Worm (Caenorhabditis elegans) whole organism, L4 larva: ENCODE results near the gene klp-13.

ENCODE experiments used
- D1046.2 ChIP-seq: fragments of 200-800 bp; sonication (Bioruptor generic); IDR thresholded peaks from 2 replicates; pipeline ENCODE4 v1.3.6; 2022; ENCODE audit warnings: missing genetic modification characterization, missing compliant biosample characterization
- F10B5.3 ChIP-seq: sonication (generic microtip); optimal IDR thresholded peaks from 2 replicates; lab custom pipeline; 2016; ENCODE audit warnings: mild to moderate bottlenecking, missing genetic modification characterization, missing compliant biosample characterization
- F26F4.8 ChIP-seq: fragments of 200-800 bp; sonication (Bioruptor generic); conservative IDR thresholded peaks from 2 replicates; pipeline ENCODE4 v1.3.6; 2022; ENCODE audit warnings: missing genetic modification characterization, missing compliant biosample characterization
- F37D6.2 ChIP-seq: sonication (generic microtip); optimal IDR thresholded peaks from 2 replicates; lab custom pipeline; 2016; ENCODE audit warnings: mild to moderate bottlenecking, missing genetic modification characterization, missing compliant biosample characterization
- R02D3.7 ChIP-seq: fragments of 150-350 bp; sonication (generic microtip); optimal IDR thresholded peaks from 3 replicates; lab custom pipeline; 2014; ENCODE audit warnings: missing biosample characterization, missing genetic modification characterization
- T26A8.4 ChIP-seq: fragments of 200-800 bp; sonication (Bioruptor generic); IDR thresholded peaks from 2 replicates; pipeline ENCODE4 v1.3.6; 2022; ENCODE audit warnings: missing genetic modification characterization, missing compliant biosample characterization
- aha-1 ChIP-seq: fragments of 150-350 bp; peaks from one replicate; lab custom pipeline; 2014; ENCODE audit warnings: missing biosample characterization, missing genetic modification characterization
- ceh-20 ChIP-seq: fragments of 200-800 bp; sonication (Bioruptor generic); IDR thresholded peaks from 2 replicates; pipeline ENCODE4 v1.3.6; 2022; ENCODE audit warnings: missing genetic modification reagents, missing genetic modification characterization, missing compliant biosample characterization
- ceh-44 ChIP-seq: fragments of 200-800 bp; sonication (Bioruptor generic); IDR thresholded peaks from 2 replicates; pipeline ENCODE4 v1.3.6; 2022; ENCODE audit warnings: missing genetic modification reagents, missing genetic modification characterization, missing compliant biosample characterization
- cey-2 ChIP-seq: sonication (generic microtip); optimal IDR thresholded peaks from 3 replicates; lab custom pipeline; 2017; ENCODE audit warnings: missing genetic modification characterization, mild to moderate bottlenecking, missing compliant biosample characterization, antibody characterized with exemption, borderline replicate concordance; ENCODE audit not compliant: insufficient read depth
- daf-16 ChIP-seq, 3 experiments: sonication (generic microtip); optimal IDR thresholded peaks; 2 replicates each; lab custom pipeline; 2016 to 2017; ENCODE audit warnings: missing genetic modification characterization in 3 of 3, missing genetic modification reagents in 3 of 3, mild to moderate bottlenecking in 2 of 3, missing compliant biosample characterization in 2 of 3, missing biosample characterization in 1 of 3, moderate library complexity in 1 of 3
- dmd-6 ChIP-seq: fragments of 200-800 bp; sonication (Bioruptor generic); IDR thresholded peaks from 2 replicates; pipeline ENCODE4 v1.3.6; 2022; ENCODE audit warnings: missing genetic modification reagents, missing genetic modification characterization, missing compliant biosample characterization
- dmd-8 ChIP-seq: fragments of 200-800 bp; sonication (Bioruptor generic); IDR thresholded peaks from 2 replicates; pipeline ENCODE4 v1.3.6; 2022; ENCODE audit warnings: missing genetic modification characterization, missing compliant biosample characterization
- dmd-9 ChIP-seq: fragments of 200-800 bp; sonication (Bioruptor generic); IDR thresholded peaks from 2 replicates; pipeline ENCODE4 v1.3.6; 2022; ENCODE audit warnings: missing genetic modification reagents, missing genetic modification characterization, missing compliant biosample characterization
- dve-1 ChIP-seq: sonication (generic microtip); optimal IDR thresholded peaks from 2 replicates; lab custom pipeline; 2017; ENCODE audit warnings: antibody characterized with exemption, mild to moderate bottlenecking, missing genetic modification characterization, missing compliant biosample characterization; ENCODE audit not compliant: insufficient read depth
- hlh-11 ChIP-seq: fragments of 200-800 bp; sonication (Bioruptor generic); optimal IDR thresholded peaks from 2 replicates; lab custom pipeline; 2018; ENCODE audit warnings: mild to moderate bottlenecking, missing genetic modification characterization, missing compliant biosample characterization
- hlh-30 ChIP-seq: sonication (generic microtip); optimal IDR thresholded peaks from 2 replicates; lab custom pipeline; 2017; ENCODE audit warnings: antibody characterized with exemption, mild to moderate bottlenecking, missing genetic modification characterization, missing compliant biosample characterization; ENCODE audit not compliant: insufficient read depth
- madf-5 ChIP-seq, 2 experiments: fragments of 200-800 bp; sonication (Bioruptor generic); IDR thresholded peaks; 2 replicates each; pipeline ENCODE4 v1.3.6; 2022; ENCODE audit warnings: missing compliant biosample characterization in 2 of 2, missing genetic modification characterization in 2 of 2
- madf-9 ChIP-seq: fragments of 200-800 bp; sonication (Bioruptor generic); conservative IDR thresholded peaks from 2 replicates; pipeline ENCODE4 v1.3.6; 2022; ENCODE audit warnings: missing genetic modification reagents, missing genetic modification characterization, missing compliant biosample characterization
- mdl-1 ChIP-seq, 2 experiments: fragments of 150-350 bp in 1 of 2; sonication (generic microtip) in 1 of 2; optimal IDR thresholded peaks; 2 replicates each; lab custom pipeline; 2014 to 2017; ENCODE audit warnings: missing biosample characterization in 2 of 2, missing genetic modification characterization in 2 of 2
- mes-2 ChIP-seq: sonication (generic microtip); optimal IDR thresholded peaks from 2 replicates; lab custom pipeline; 2016; ENCODE audit warnings: missing genotype, mild to moderate bottlenecking, missing genetic modification characterization, missing compliant biosample characterization; ENCODE audit not compliant: poor library complexity, severe bottlenecking
- nhr-10 ChIP-seq: fragments of 150-350 bp; optimal IDR thresholded peaks from 2 replicates; lab custom pipeline; 2014; ENCODE audit warnings: missing biosample characterization, missing genetic modification characterization
- nhr-102 ChIP-seq: sonication (generic microtip); optimal IDR thresholded peaks from 2 replicates; lab custom pipeline; 2016; ENCODE audit warnings: mild to moderate bottlenecking, missing genetic modification characterization, moderate library complexity, missing compliant biosample characterization
- nhr-28 ChIP-seq: fragments of 150-350 bp; optimal IDR thresholded peaks from 2 replicates; lab custom pipeline; 2014; ENCODE audit warnings: missing biosample characterization, missing genetic modification characterization
- nhr-48 ChIP-seq: sonication (generic microtip); optimal IDR thresholded peaks from 2 replicates; lab custom pipeline; 2016; ENCODE audit warnings: mild to moderate bottlenecking, missing genetic modification characterization, missing compliant biosample characterization
- pha-4 ChIP-seq, 2 experiments: fragments of 150-350 bp in 1 of 2; fragments of 200-800 bp in 1 of 2; sonication (Bioruptor generic) in 1 of 2; IDR thresholded peaks in 1 of 2; optimal IDR thresholded peaks in 1 of 2; 2 replicates each; pipeline versions ENCODE4 v1.3.6 to Lab custom; 2014 to 2022; ENCODE audit warnings: missing genetic modification characterization in 2 of 2, missing genetic modification reagents in 2 of 2, missing biosample characterization in 1 of 2, missing compliant biosample characterization in 1 of 2
- php-3 ChIP-seq: fragments of 200-800 bp; sonication (Bioruptor generic); IDR thresholded peaks from 2 replicates; pipeline ENCODE4 v1.3.6; 2022; ENCODE audit warnings: missing genetic modification reagents, missing genetic modification characterization, missing compliant biosample characterization
- pqm-1 ChIP-seq: sonication (generic microtip); optimal IDR thresholded peaks from 2 replicates; lab custom pipeline; 2017; ENCODE audit warnings: missing biosample characterization, missing genetic modification characterization
- tra-1 ChIP-seq: fragments of 200-800 bp; sonication (Bioruptor generic); IDR thresholded peaks from 2 replicates; pipeline ENCODE4 v1.3.6; 2022; ENCODE audit warnings: missing genetic modification reagents, missing genetic modification characterization, missing compliant biosample characterization
- ztf-11 ChIP-seq: fragments of 150-350 bp; optimal IDR thresholded peaks from 2 replicates; lab custom pipeline; 2014; ENCODE audit warnings: missing biosample characterization, missing genetic modification characterization
- ztf-7 ChIP-seq: fragments of 150-350 bp; optimal IDR thresholded peaks from 2 replicates; lab custom pipeline; 2014; ENCODE audit warnings: missing biosample characterization, missing genetic modification characterization

The klp-13 gene

DNA sequence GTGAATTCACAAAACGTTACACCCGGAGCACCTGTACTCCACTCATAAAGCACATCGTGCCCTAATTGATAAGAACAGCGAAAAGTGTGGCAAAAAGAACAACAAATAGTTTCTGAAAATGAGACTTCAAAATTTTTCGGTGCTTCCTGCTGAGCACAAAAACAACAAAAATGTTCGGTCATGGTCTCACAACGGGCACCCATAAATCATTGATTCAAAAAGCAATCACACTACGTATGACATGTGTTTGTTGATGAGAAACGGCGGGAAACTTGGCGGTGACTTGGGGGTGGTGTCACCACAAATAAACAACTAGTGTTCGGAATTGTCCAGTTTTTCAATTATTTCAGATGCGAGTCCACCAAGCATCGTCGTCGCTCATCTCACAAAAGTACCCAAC is 23.9 kb upstream of the klp-13 start (continued):
- TF ChIP-seq R02D3.7 (no peak), daf-16 (GFP tag; optimal IDR thresholded peaks at IDR 0.05; lab: Kevin White, UChicago) (peak in 1 of 2 experiments; percentile 65), daf-16 (tag; optimal IDR thresholded peaks at IDR 0.05; lab: Kevin White, UChicago) (peak; percentile 10), pha-4 (GFP tag; IDR thresholded peaks at IDR 0.05; lab: Robert Waterston, UW) (no peak), pha-4 (tag; optimal IDR thresholded peaks at IDR 0.05; lab: Kevin White, UChicago) (no peak), F37D6.2 (no peak), madf-5 (GFP tag; IDR thresholded peaks at IDR 0.05; lab: Robert Waterston, UW) (no peak), dmd-9 (GFP tag; lab: Robert Waterston, UW) (no peak), nhr-10 (no peak), F10B5.3 (tag; lab: Kevin White, UChicago) (no peak), T26A8.4 (GFP tag; lab: Robert Waterston, UW) (no peak), madf-9 (GFP tag; lab: Robert Waterston, UW) (no peak), nhr-48 (tag; lab: Kevin White, UChicago) (no peak), php-3 (GFP tag; lab: Robert Waterston, UW) (no peak), pqm-1 (tag; lab: Kevin White, UChicago) (peak; percentile 9)

DNA sequence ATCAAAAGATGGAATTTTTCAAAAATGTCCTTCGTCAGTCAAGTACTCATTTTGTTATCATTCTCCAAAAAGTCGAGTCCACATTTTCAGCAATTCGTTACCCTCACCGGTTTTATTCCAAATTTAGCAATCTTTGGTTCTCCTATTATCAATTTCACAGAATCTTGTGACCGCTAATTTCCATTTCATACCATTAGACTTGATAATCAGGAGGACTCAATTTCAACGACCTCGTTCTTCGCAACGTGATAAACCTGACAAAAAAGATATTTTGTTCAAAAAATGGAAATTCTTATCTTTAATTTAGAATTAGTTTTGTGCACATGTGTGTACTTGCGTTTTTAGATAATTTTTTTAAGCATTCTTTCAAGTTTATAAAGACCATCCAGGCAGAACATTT is 22.2 kb upstream of the klp-13 start:
- no peak for TF ChIP-seq ceh-44 (GFP tag; lab: Robert Waterston, UW)
- TF ChIP-seq daf-16 (GFP tag; optimal IDR thresholded peaks at IDR 0.05; lab: Kevin White, UChicago) = no peak
- TF ChIP-seq daf-16 (tag; optimal IDR thresholded peaks at IDR 0.05; lab: Kevin White, UChicago) = peak; percentile 67
- peak; percentile 45; the same call in 1 of the 2 replicates for TF ChIP-seq tra-1 (GFP tag; lab: Robert Waterston, UW)
- peak; percentile 74 for TF ChIP-seq dmd-6 (GFP tag; lab: Robert Waterston, UW)
- no peak for TF ChIP-seq cey-2 (tag; lab: Kevin White, UChicago)
- TF ChIP-seq hlh-30 = peak; percentile 55
- peak; percentile 56 for TF ChIP-seq hlh-11 (tag; lab: Kevin White, UChicago)
- TF ChIP-seq dve-1 (tag; lab: Kevin White, UChicago) = peak; percentile 70
- TF ChIP-seq nhr-28 (tag; lab: Kevin White, UChicago) = peak; percentile 39

DNA sequence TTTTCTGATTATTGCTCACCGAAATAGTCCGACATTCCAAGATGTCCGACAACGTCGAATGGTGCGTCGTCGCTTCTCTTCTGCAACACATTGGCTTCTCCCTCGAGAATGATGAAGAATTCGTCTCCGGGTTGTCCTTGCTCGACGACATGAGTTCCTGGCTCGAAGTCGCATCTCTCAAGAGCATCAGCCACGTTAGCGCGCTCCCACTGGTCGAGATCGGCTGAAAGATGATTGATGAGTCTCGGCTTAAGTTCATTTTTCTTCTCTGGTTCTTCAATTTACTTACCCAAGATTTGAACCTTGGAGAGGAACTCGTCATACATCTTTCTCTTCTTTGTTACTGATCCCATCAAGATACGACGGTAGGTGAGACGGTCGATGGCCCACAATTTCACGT is 12.6 kb upstream of the klp-13 start:
- TF ChIP-seq aha-1 (peak; percentile 55), ceh-20 (GFP tag; lab: Robert Waterston, UW) (peak; percentile 69; the same call in 1 of the 2 replicates), php-3 (GFP tag; lab: Robert Waterston, UW) (no peak)

DNA sequence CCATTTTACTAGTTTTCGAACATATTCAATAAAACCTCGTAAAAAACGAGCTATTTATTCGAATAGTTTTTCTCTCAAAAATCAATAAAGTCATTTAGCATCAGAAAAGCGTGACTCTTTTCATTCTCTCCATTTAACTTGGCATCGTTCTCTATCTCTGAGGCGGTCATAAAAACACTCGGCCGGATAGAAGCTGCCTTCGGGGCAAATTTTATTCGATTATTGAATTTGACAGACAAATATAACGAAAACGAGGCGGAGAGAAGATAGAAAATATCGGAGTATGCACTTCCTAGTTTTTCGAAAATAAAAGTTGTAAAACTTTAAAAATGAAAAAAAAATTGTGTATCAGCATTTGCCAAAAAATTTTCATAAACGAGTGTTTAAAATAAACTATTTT is 9.6 kb upstream of the klp-13 start:
- TF ChIP-seq php-3 (GFP tag; lab: Robert Waterston, UW) (no peak), aha-1 (peak; percentile 72), F26F4.8 (GFP tag; lab: Robert Waterston, UW) (no peak), nhr-102 (tag; lab: Kevin White, UChicago) (no peak), mes-2 (no peak), mdl-1 (tag; optimal IDR thresholded peaks at IDR 0.05; lab: Kevin White, UChicago) (no peak)

DNA sequence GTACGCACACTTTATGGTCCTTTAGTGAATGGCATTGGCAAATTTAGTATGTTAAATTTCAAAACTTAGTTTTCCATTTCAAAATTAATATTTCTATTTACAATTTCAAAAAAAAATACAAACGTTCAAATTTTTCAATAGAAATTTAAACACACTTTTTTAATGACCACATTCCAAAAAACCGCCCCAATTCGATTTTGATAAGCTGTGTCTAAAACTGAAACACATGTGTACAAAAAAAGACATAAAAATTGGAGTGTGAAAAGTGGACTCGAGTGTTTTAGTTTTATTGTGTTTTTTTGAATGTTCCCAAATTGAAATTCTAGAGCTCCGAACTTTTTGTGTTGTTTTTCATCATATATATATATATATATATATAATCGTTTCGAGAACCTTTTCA is 9.1 kb upstream of the klp-13 start:
- TF ChIP-seq ztf-7 (tag; lab: Kevin White, UChicago) = no peak
- 0 out of 2 replicates have a peak, but pooled peaks have one; percentile 31 for TF ChIP-seq php-3 (GFP tag; lab: Robert Waterston, UW)
- peak; percentile 58 for TF ChIP-seq nhr-28 (tag; lab: Kevin White, UChicago)
- TF ChIP-seq dmd-8 (GFP tag; lab: Robert Waterston, UW) = no peak
- no peak for TF ChIP-seq daf-16 (GFP tag; optimal IDR thresholded peaks at IDR 0.05; lab: Kevin White, UChicago)
- TF ChIP-seq daf-16 (tag; optimal IDR thresholded peaks at IDR 0.05; lab: Kevin White, UChicago) = peak; percentile 21
- no peak for TF ChIP-seq ztf-11 (tag; lab: Kevin White, UChicago)
- no peak for TF ChIP-seq D1046.2 (GFP tag; lab: Robert Waterston, UW)
